Worm (Caenorhabditis elegans): ENCODE data around the gene glr-2.

Gene glr-2

ce11 chrIII:7155631-7156030, 10.9 kb upstream of the glr-2 start (continued):
- peak; percentile 3 for TF ChIP-seq ama-1 (optimal IDR thresholded peaks at IDR 0.05)
- no peak for TF ChIP-seq ama-1 (GFP tag; optimal IDR thresholded peaks at IDR 0.05)
- TF ChIP-seq B0336.3 (GFP tag; IDR thresholded peaks at IDR 0.05), result peak; percentile 87
- TF ChIP-seq ceh-100 (GFP tag; IDR thresholded peaks at IDR 0.05), result 0 out of 2 replicates have a peak, but pooled peaks have one; percentile 44
- no peak for TF ChIP-seq him-1 (tag; optimal IDR thresholded peaks at IDR 0.05)
- TF ChIP-seq attf-6 (GFP tag; IDR thresholded peaks at IDR 0.05), result no peak
- peak; percentile 55 for TF ChIP-seq repo-1 (tag; optimal IDR thresholded peaks at IDR 0.05)
- TF ChIP-seq nhr-120 (GFP tag; IDR thresholded peaks at IDR 0.05), result no peak
- no peak for TF ChIP-seq lag-1 (GFP tag; IDR thresholded peaks at IDR 0.05)

DNA sequence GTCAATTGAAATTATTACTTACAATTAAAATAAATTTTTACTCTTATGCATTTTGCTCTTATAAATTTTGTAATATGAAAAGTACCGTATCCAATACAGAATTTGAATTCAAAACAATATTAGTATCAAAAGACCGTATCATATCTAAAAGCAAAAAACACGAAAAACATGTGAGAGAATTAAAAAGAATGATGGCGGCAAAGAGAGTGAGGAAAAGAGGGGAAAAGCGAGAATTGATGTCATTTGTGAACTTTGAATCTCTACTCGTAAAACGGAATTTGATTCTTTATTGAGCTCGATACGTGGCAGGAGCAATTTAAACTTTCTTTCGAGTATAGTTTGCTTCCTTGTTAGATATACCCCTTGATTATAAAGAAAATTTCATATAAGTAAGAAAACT, 9.8 kb upstream of the glr-2 start:
- TF ChIP-seq hmg-1.2 (GFP tag; IDR thresholded peaks at IDR 0.05), result peak; percentile 4; the same call in 1 of the 2 replicates
- no peak for TF ChIP-seq attf-3 (GFP tag; conservative IDR thresholded peaks at IDR 0.05)
- TF ChIP-seq lin-26 (GFP tag; IDR thresholded peaks at IDR 0.05), result 0 out of 2 replicates have a peak, but pooled peaks have one; percentile 23

DNA sequence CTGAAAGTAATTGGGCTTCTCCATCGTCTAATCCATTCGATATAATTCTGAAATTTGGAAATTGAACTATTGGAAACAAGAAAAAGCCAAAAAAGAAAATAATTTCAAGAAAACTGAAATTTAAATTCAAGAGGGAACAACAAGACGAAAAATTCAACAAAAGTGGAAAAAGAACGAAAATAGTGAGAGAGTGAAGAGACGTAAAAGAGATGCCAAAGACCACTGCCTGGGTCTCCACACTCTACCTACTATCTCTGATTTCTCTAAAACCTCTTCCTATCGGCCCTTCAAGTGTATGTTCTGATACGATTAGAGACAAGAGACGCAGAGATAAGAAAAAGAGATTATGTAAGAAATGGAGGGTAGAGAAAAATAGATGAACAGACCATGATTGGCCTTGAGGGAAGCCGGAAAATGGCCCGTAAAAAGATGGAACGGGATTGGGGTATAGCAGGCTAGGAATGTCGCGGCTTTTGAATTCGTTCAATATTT, 9.0 kb upstream of the glr-2 start, which contains the start of gene ogt-1:
Gene ogt-1 (minus strand): TSS at position 51 of the 492 bp plus-strand sequence.
- TF ChIP-seq him-1 (tag; optimal IDR thresholded peaks at IDR 0.05) (no peak), ztf-28 (GFP tag; IDR thresholded peaks at IDR 0.05) (no peak), attf-3 (GFP tag; conservative IDR thresholded peaks at IDR 0.05) (no peak), hsf-1 (GFP tag; IDR thresholded peaks at IDR 0.05) (0 out of 2 replicates have a peak, but pooled peaks have one; percentile 6), Y53F4B.3 (GFP tag; IDR thresholded peaks at IDR 0.05) (no peak), unc-62 (GFP tag; optimal IDR thresholded peaks at IDR 0.05) (peak; percentile 28), ceh-58 (GFP tag; IDR thresholded peaks at IDR 0.05) (no peak), F23B12.7 (tag; optimal IDR thresholded peaks at IDR 0.05; ENCODE audit: insufficient read depth) (no peak), B0261.1 (tag; optimal IDR thresholded peaks at IDR 0.05) (no peak), rcor-1 (GFP tag; IDR thresholded peaks at IDR 0.05) (no peak), F57A8.1 (GFP tag; optimal IDR thresholded peaks at IDR 0.05) (no peak), F37B4.10 (GFP tag; IDR thresholded peaks at IDR 0.05) (no peak), chd-7 (tag; optimal IDR thresholded peaks at IDR 0.05) (peak; percentile 25), ceh-79 (tag; optimal IDR thresholded peaks at IDR 0.05) (no peak), F57C9.4 (tag; optimal IDR thresholded peaks at IDR 0.05) (no peak), nhr-179 (tag; optimal IDR thresholded peaks at IDR 0.05) (no peak), bed-2 (GFP tag; IDR thresholded peaks at IDR 0.05) (no peak), ceh-100 (GFP tag; IDR thresholded peaks at IDR 0.05) (no peak), Y56A3A.18 (GFP tag; IDR thresholded peaks at IDR 0.05) (no peak), zim-3 (tag; optimal IDR thresholded peaks at IDR 0.05) (no peak), ztf-25 (GFP tag; IDR thresholded peaks at IDR 0.05) (no peak), tbp1 (GFP tag; optimal IDR thresholded peaks at IDR 0.05) (peak; percentile 52), nfya-1 (tag; optimal IDR thresholded peaks at IDR 0.05; ENCODE audit: borderline replicate concordance, insufficient read depth) (no peak), lir-1 (GFP tag; conservative IDR thresholded peaks at IDR 0.05) (no peak), T07F8.4 (tag; optimal IDR thresholded peaks at IDR 0.05) (no peak), B0035.1 (tag; optimal IDR thresholded peaks at IDR 0.05) (no peak), ztf-22 (GFP tag; optimal IDR thresholded peaks at IDR 0.05) (no peak), let-526 (GFP tag; IDR thresholded peaks at IDR 0.05) (no peak), lin-35 (GFP tag; optimal IDR thresholded peaks at IDR 0.05) (peak in 1 of 3 experiments; percentile 71), mcd-1 (GFP tag; IDR thresholded peaks at IDR 0.05) (peak; percentile 43), F10E7.11 (tag; optimal IDR thresholded peaks at IDR 0.05) (no peak), tbx-9 (tag; optimal IDR thresholded peaks at IDR 0.05; ENCODE audit: borderline replicate concordance) (no peak), let-607 (tag; optimal IDR thresholded peaks at IDR 0.05) (peak in 1 of 2 experiments; percentile 2), C06A6.2 (GFP tag; conservative IDR thresholded peaks at IDR 0.05) (peak; percentile 65; the same call in 1 of the 2 replicates), egl-44 (GFP tag; IDR thresholded peaks at IDR 0.05) (no peak), cebp-2 (GFP tag; IDR thresholded peaks at IDR 0.05) (no peak), egl-18 (GFP tag; IDR thresholded peaks at IDR 0.05) (no peak)
